Fruit fly (Drosophila melanogaster) S2 (cell line): Measurements from ENCODE around the gene THADA.

Experiments
- CG8478 ChIP-seq: fragments of >200 bp; optimal IDR thresholded peaks from 2 replicates; lab custom pipeline; 2018
- CTCF ChIP-seq, 2 experiments: fragments of >200 bp; optimal IDR thresholded peaks; 2 replicates each; lab custom pipeline; 2018

DNA sequence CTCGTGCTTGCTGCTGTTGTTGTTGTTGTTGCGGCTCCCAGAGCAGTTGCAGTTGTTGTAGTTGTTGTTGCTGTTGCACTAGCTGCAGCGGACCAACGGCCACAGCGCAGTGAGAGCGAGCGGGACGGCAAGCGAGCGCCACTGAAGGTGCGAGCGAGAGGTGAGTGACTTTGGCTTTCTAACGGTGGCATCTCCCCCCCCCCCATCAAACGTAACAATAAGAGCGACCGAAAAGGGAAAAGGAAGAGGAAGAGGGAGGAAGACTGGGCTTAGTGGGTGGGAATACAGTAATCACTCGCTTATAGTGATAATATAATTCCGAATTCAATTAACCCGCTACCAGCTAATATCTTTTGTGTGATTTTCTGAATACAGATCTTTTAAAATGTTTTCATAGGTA, 1.7 kb upstream of the THADA start:
- TF ChIP-seq CG8478 (lab: Kevin White, UChicago) (no peak), CTCF (optimal IDR thresholded peaks at IDR 0.05; lab: Kevin White, UChicago) (no peak)
